Fruit fly (Drosophila melanogaster) whole organism, embryonic: ENCODE measurements around the gene CG33288.

Source experiments
- Adf1 ChIP-seq: fragments of 200-800 bp; sonication (Bioruptor generic); IDR thresholded peaks from 2 replicates; pipeline ENCODE4 v1.3.6; 2022; ENCODE audit warnings: missing biosample characterization, missing genetic modification characterization
- BEAF-32 ChIP-seq: fragments of 200-800 bp; sonication (Bioruptor generic); optimal IDR thresholded peaks from 3 replicates; lab custom pipeline; 2017; ENCODE audit warnings: missing biosample characterization, missing genetic modification characterization, mild to moderate bottlenecking, moderate library complexity, missing genetic modification reagents
- CG11093 ChIP-seq: fragments of 200-800 bp; sonication (Bioruptor generic); IDR thresholded peaks from 3 replicates; pipeline ENCODE4 v1.3.6; 2022; ENCODE audit warnings: missing biosample characterization, missing genetic modification characterization
- CG12391 ChIP-seq: fragments of 200-800 bp; sonication (Bioruptor generic); optimal IDR thresholded peaks from 3 replicates; lab custom pipeline; 2018; ENCODE audit warnings: missing biosample characterization, mild to moderate bottlenecking, missing genetic modification characterization, moderate library complexity
- CG12744 ChIP-seq: fragments of 200-800 bp; sonication (Bioruptor generic); optimal IDR thresholded peaks from 2 replicates; lab custom pipeline; 2016; ENCODE audit warnings: missing biosample characterization, missing genetic modification characterization
- CG14710 ChIP-seq: fragments of 200-800 bp; sonication (Bioruptor generic); optimal IDR thresholded peaks from 3 replicates; lab custom pipeline; 2019; ENCODE audit warnings: missing biosample characterization, mild to moderate bottlenecking, missing genetic modification characterization, moderate library complexity
- CG1602 ChIP-seq: fragments of 200-800 bp; sonication (Bioruptor generic); optimal IDR thresholded peaks from 3 replicates; lab custom pipeline; 2016; ENCODE audit warnings: missing biosample characterization, missing genetic modification characterization
- CG17359 ChIP-seq: fragments of 200-800 bp; sonication (Bioruptor generic); optimal IDR thresholded peaks from 3 replicates; lab custom pipeline; 2018; ENCODE audit warnings: missing biosample characterization, mild to moderate bottlenecking, missing genetic modification characterization, moderate library complexity
- CG17361 ChIP-seq: fragments of 200-800 bp; sonication (Bioruptor generic); IDR thresholded peaks from 3 replicates; pipeline ENCODE4 v1.3.6; 2022; ENCODE audit warnings: missing biosample characterization, missing genetic modification characterization
- CG30020 ChIP-seq: fragments of 200-800 bp; optimal IDR thresholded peaks from 2 replicates; lab custom pipeline; 2019; ENCODE audit warnings: missing biosample characterization, mild to moderate bottlenecking, missing genetic modification characterization, moderate library complexity
- CG33557 ChIP-seq: fragments of 200-800 bp; sonication (Bioruptor generic); optimal IDR thresholded peaks from 2 replicates; lab custom pipeline; 2019; ENCODE audit warnings: missing biosample characterization, mild to moderate bottlenecking, missing genetic modification characterization, moderate library complexity
- CG5245 ChIP-seq: fragments of 200-800 bp; sonication (Bioruptor generic); optimal IDR thresholded peaks from 3 replicates; lab custom pipeline; 2016; ENCODE audit warnings: missing biosample characterization, missing genetic modification characterization
- CG6272 ChIP-seq: fragments of 200-800 bp; sonication (Bioruptor generic); IDR thresholded peaks from 2 replicates; pipeline ENCODE4 v1.3.6; 2022; ENCODE audit warnings: missing biosample characterization, missing genetic modification characterization
- CG6765 ChIP-seq: fragments of 200-800 bp; sonication (Bioruptor generic); optimal IDR thresholded peaks from 3 replicates; lab custom pipeline; 2017; ENCODE audit warnings: missing biosample characterization, mild to moderate bottlenecking, missing genetic modification characterization
- CG9727 ChIP-seq: fragments of 200-800 bp; sonication (Bioruptor generic); optimal IDR thresholded peaks from 3 replicates; lab custom pipeline; 2017; ENCODE audit warnings: missing biosample characterization, mild to moderate bottlenecking, missing genetic modification characterization
- CHES-1-like ChIP-seq: fragments of 200-800 bp; sonication (Bioruptor generic); optimal IDR thresholded peaks from 2 replicates; lab custom pipeline; 2016; ENCODE audit warnings: missing biosample characterization, missing genetic modification characterization
- CTCF ChIP-seq: fragments of 200-800 bp; sonication (Bioruptor generic); optimal IDR thresholded peaks from 2 replicates; lab custom pipeline; 2017; ENCODE audit warnings: missing biosample characterization, mild to moderate bottlenecking, missing genetic modification characterization, moderate library complexity
- Dek ChIP-seq: fragments of 200-800 bp; sonication (Bioruptor generic); optimal IDR thresholded peaks from 3 replicates; lab custom pipeline; 2019; ENCODE audit warnings: missing biosample characterization, mild to moderate bottlenecking, missing genetic modification characterization, moderate library complexity
- Dfd ChIP-seq, 2 experiments: fragments of >200 bp; optimal IDR thresholded peaks; 2 replicates each; lab custom pipeline; 2017; ENCODE audit warnings: missing biosample characterization in 2 of 2, missing genetic modification characterization in 2 of 2
- Dp ChIP-seq: fragments of 200-800 bp; sonication (Bioruptor generic); optimal IDR thresholded peaks from 2 replicates; lab custom pipeline; 2018; ENCODE audit warnings: missing biosample characterization, mild to moderate bottlenecking, missing genetic modification characterization, moderate library complexity
- GATAe ChIP-seq: fragments of 200-800 bp; sonication (Bioruptor generic); conservative IDR thresholded peaks from 2 replicates; pipeline ENCODE4 v1.3.6; 2022; ENCODE audit warnings: missing biosample characterization, missing genetic modification characterization
- Gug ChIP-seq: fragments of 200-800 bp; sonication (Bioruptor generic); IDR thresholded peaks from 4 replicates; pipeline ENCODE4 v1.3.6; 2022; ENCODE audit warnings: missing biosample characterization, missing genetic modification characterization
- MTF-1 ChIP-seq: fragments of 200-800 bp; sonication (Bioruptor generic); optimal IDR thresholded peaks from 2 replicates; lab custom pipeline; 2018; ENCODE audit warnings: missing biosample characterization, mild to moderate bottlenecking, missing genetic modification characterization, borderline replicate concordance
- Max ChIP-seq: fragments of 200-800 bp; sonication (Bioruptor generic); optimal IDR thresholded peaks from 2 replicates; lab custom pipeline; 2016; ENCODE audit warnings: missing biosample characterization, mild to moderate bottlenecking, missing genetic modification characterization
- Med ChIP-seq: fragments of 200-800 bp; sonication (Bioruptor generic); peaks from one replicate; lab custom pipeline; 2016; ENCODE audit warnings: missing biosample characterization, missing genetic modification characterization, mild to moderate bottlenecking, inconsistent platforms, moderate library complexity
- Nf-YA ChIP-seq: fragments of 200-800 bp; sonication (Bioruptor generic); IDR thresholded peaks from 2 replicates; pipeline ENCODE4 v1.3.6; 2022; ENCODE audit warnings: missing biosample characterization, missing genetic modification characterization
- Opbp ChIP-seq: fragments of 200-800 bp; sonication (Bioruptor generic); IDR thresholded peaks from 3 replicates; pipeline ENCODE4 v1.3.6; 2022; ENCODE audit warnings: missing biosample characterization, missing genetic modification characterization; ENCODE audit not compliant: partially characterized antibody
- PHDP ChIP-seq: fragments of 200-800 bp; sonication (Bioruptor generic); optimal IDR thresholded peaks from 3 replicates; lab custom pipeline; 2018; ENCODE audit warnings: missing biosample characterization, mild to moderate bottlenecking, missing genetic modification characterization, moderate library complexity
- Scr ChIP-seq: fragments of 200-800 bp; sonication (Bioruptor generic); IDR thresholded peaks from 2 replicates; pipeline ENCODE4 v1.3.6; 2022; ENCODE audit warnings: missing biosample characterization, missing genetic modification characterization; ENCODE audit not compliant: partially characterized antibody
- Six4 ChIP-seq: fragments of 200-800 bp; sonication (Bioruptor generic); optimal IDR thresholded peaks from 2 replicates; lab custom pipeline; 2016; ENCODE audit warnings: missing biosample characterization, missing genetic modification characterization
- Sry-β ChIP-seq: fragments of 200-800 bp; sonication (Bioruptor generic); optimal IDR thresholded peaks from 2 replicates; lab custom pipeline; 2018; ENCODE audit warnings: missing biosample characterization, mild to moderate bottlenecking, missing genetic modification characterization, moderate library complexity
- ash1 ChIP-seq: fragments of 200-800 bp; sonication (Bioruptor generic); optimal IDR thresholded peaks from 2 replicates; lab custom pipeline; 2018; ENCODE audit warnings: missing biosample characterization, mild to moderate bottlenecking, missing genetic modification characterization
- bowl ChIP-seq: fragments of 200-800 bp; sonication (Bioruptor generic); IDR thresholded peaks from 2 replicates; pipeline ENCODE4 v1.3.6; 2022; ENCODE audit warnings: missing biosample characterization, missing genetic modification characterization
- br ChIP-seq: fragments of >200 bp; optimal IDR thresholded peaks from 2 replicates; lab custom pipeline; 2017
- chn ChIP-seq: fragments of 200-800 bp; sonication (Bioruptor generic); optimal IDR thresholded peaks from 2 replicates; lab custom pipeline; 2016; ENCODE audit warnings: missing biosample characterization, missing genetic modification characterization
- crp ChIP-seq, 2 experiments: fragments of 200-800 bp; sonication (Bioruptor generic); optimal IDR thresholded peaks; 2 replicates in 1 of 2; 3 replicates in 1 of 2; lab custom pipeline; 2017; ENCODE audit warnings: missing biosample characterization in 2 of 2, missing genetic modification characterization in 2 of 2, mild to moderate bottlenecking in 1 of 2, moderate library complexity in 1 of 2
- dm ChIP-seq: fragments of 200-800 bp; sonication (Bioruptor generic); optimal IDR thresholded peaks from 3 replicates; lab custom pipeline; 2016; ENCODE audit warnings: missing biosample characterization, missing genetic modification characterization
- eyg ChIP-seq: fragments of 200-800 bp; sonication (Bioruptor generic); optimal IDR thresholded peaks from 3 replicates; lab custom pipeline; 2016; ENCODE audit warnings: missing biosample characterization, missing genetic modification characterization
- ham ChIP-seq: fragments of 200-800 bp; sonication (Bioruptor generic); IDR thresholded peaks from 2 replicates; pipeline ENCODE4 v1.3.6; 2022; ENCODE audit warnings: missing biosample characterization, missing genetic modification characterization
- hkb ChIP-seq, 2 experiments: fragments of 200-800 bp in 1 of 2; fragments of >200 bp in 1 of 2; sonication (Bioruptor generic) in 1 of 2; IDR thresholded peaks in 1 of 2; optimal IDR thresholded peaks in 1 of 2; 2 replicates each; pipeline versions ENCODE4 v1.3.6 to Lab custom; 2017 to 2022; ENCODE audit warnings: missing biosample characterization in 1 of 2, missing genetic modification characterization in 1 of 2
- jing ChIP-seq: fragments of 200-800 bp; sonication (Bioruptor generic); optimal IDR thresholded peaks from 2 replicates; lab custom pipeline; 2018; ENCODE audit warnings: missing biosample characterization, mild to moderate bottlenecking, missing genetic modification characterization
- odd ChIP-seq: fragments of 200-800 bp; sonication (Bioruptor generic); optimal IDR thresholded peaks from 2 replicates; lab custom pipeline; 2017; ENCODE audit warnings: missing biosample characterization, mild to moderate bottlenecking, missing genetic modification characterization
- pho ChIP-seq: fragments of 200-800 bp; sonication (Bioruptor generic); optimal IDR thresholded peaks from 2 replicates; lab custom pipeline; 2016; ENCODE audit warnings: missing biosample characterization, missing genetic modification characterization
- pnt ChIP-seq: fragments of 200-800 bp; sonication (Bioruptor generic); optimal IDR thresholded peaks from 3 replicates; lab custom pipeline; 2016; ENCODE audit warnings: missing biosample characterization, missing genetic modification characterization
- pros ChIP-seq: fragments of 200-800 bp; sonication (Bioruptor generic); optimal IDR thresholded peaks from 3 replicates; lab custom pipeline; 2019; ENCODE audit warnings: missing biosample characterization, mild to moderate bottlenecking, missing genetic modification characterization, moderate library complexity
- pum ChIP-seq: fragments of 200-800 bp; sonication (Bioruptor generic); optimal IDR thresholded peaks from 2 replicates; lab custom pipeline; 2016; ENCODE audit warnings: missing biosample characterization, missing genetic modification characterization
- pzg ChIP-seq: fragments of 200-800 bp; sonication (Bioruptor generic); optimal IDR thresholded peaks from 3 replicates; lab custom pipeline; 2018; ENCODE audit warnings: missing biosample characterization, mild to moderate bottlenecking, missing genetic modification characterization, moderate library complexity
- ranshi ChIP-seq: fragments of 200-800 bp; sonication (Bioruptor generic); IDR thresholded peaks from 2 replicates; pipeline ENCODE4 v1.3.6; 2022; ENCODE audit warnings: missing biosample characterization, missing genetic modification characterization
- tll ChIP-seq, 2 experiments: fragments of 200-800 bp in 1 of 2; fragments of >200 bp in 1 of 2; sonication (Bioruptor generic) in 1 of 2; optimal IDR thresholded peaks; 2 replicates each; lab custom pipeline; 2017 to 2019; ENCODE audit warnings: missing biosample characterization in 2 of 2, missing genetic modification characterization in 2 of 2, mild to moderate bottlenecking in 1 of 2, moderate library complexity in 1 of 2
- z ChIP-seq: fragments of 200-800 bp; sonication (Bioruptor generic); IDR thresholded peaks from 3 replicates; pipeline ENCODE4 v1.3.6; 2022; ENCODE audit warnings: missing biosample characterization, missing genetic modification characterization

Gene CG33288

DNA sequence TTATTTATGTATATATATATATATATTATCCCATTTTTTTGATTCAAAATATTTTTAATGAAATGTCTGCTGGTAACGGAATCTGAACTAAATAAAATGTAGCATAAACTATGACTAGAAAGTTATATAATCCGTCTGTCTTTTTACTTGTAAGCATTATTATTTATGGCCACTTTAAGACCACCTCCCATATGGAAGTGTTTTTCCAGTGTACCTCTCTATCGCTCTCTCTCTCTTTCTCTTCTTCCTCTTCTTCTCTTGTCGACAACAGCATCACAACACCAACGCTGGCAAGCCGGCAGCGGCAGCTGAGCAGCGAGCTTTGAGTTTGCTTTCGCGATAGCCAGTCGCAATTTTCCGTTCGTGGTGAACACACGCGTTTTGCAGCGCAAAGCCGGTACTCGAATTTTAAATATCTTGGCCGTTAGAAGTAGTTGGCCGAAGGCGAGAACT lies 45.4 kb upstream of the CG33288 start, which contains the start of gene rgn (continued):
- peak; percentile 54 for TF ChIP-seq pnt (GFP tag; lab: Kevin White, UChicago)
- TF ChIP-seq CG9727 (GFP tag; lab: Kevin White, UChicago): peak; percentile 83
- 0 out of 2 replicates have a peak, but pooled peaks have one; percentile 25 for TF ChIP-seq Nf-YA
- no peak for TF ChIP-seq z (GFP tag; lab: Robert Waterston, UW)
- peak; percentile 71 for TF ChIP-seq pho (GFP tag; lab: Kevin White, UChicago)
- TF ChIP-seq CG12391 (tag; lab: Kevin White, UChicago): peak; percentile 77
- no peak; the same call in 2 of the 3 replicates for TF ChIP-seq Opbp (GFP tag; lab: Robert Waterston, UW)
- peak; percentile 67 for TF ChIP-seq CG1602 (GFP tag; lab: Kevin White, UChicago)
- TF ChIP-seq odd: peak; percentile 69
- TF ChIP-seq ash1 (GFP tag; lab: Kevin White, UChicago): no peak
- TF ChIP-seq CG6272: peak; percentile 47; the same call in 1 of the 2 replicates
- peak; percentile 44 for TF ChIP-seq pum (GFP tag; lab: Kevin White, UChicago)
- 0 out of 2 replicates have a peak, but pooled peaks have one; percentile 45 for TF ChIP-seq ham (GFP tag; lab: Robert Waterston, UW)
- TF ChIP-seq Sry-β: no peak
- no peak for TF ChIP-seq tll (GFP tag; optimal IDR thresholded peaks at IDR 0.05; lab: Kevin White, UChicago)
- peak; percentile 47 for TF ChIP-seq CHES-1-like (GFP tag; lab: Kevin White, UChicago)
- no peak for TF ChIP-seq bowl (GFP tag; lab: Robert Waterston, UW)
- TF ChIP-seq dm (GFP tag; lab: Kevin White, UChicago): peak; percentile 10
- TF ChIP-seq CG12744: no peak
- TF ChIP-seq jing (GFP tag; lab: Kevin White, UChicago): peak; percentile 42
- peak; percentile 75 for TF ChIP-seq CG6765 (GFP tag; lab: Kevin White, UChicago)
- TF ChIP-seq pzg: no peak
- peak; percentile 94 for TF ChIP-seq Med (GFP tag; lab: Kevin White, UChicago)
- TF ChIP-seq br (lab: Kevin White, UChicago): no peak
- TF ChIP-seq pros (GFP tag; lab: Kevin White, UChicago): no peak
- peak; percentile 70 for TF ChIP-seq CG17359 (tag; lab: Kevin White, UChicago)
- peak; percentile 64 for TF ChIP-seq eyg
- TF ChIP-seq Adf1 (GFP tag; lab: Robert Waterston, UW): peak; percentile 76
- TF ChIP-seq chn (GFP tag; lab: Kevin White, UChicago): no peak
- no peak for TF ChIP-seq BEAF-32 (GFP tag; lab: Kevin White, UChicago)
- TF ChIP-seq CG33557: no peak
- TF ChIP-seq Gug (GFP tag; lab: Robert Waterston, UW): peak; percentile 63; the same call in 1 of the 4 replicates
- peak; percentile 74 for TF ChIP-seq Dek
- no peak for TF ChIP-seq MTF-1 (GFP tag; lab: Kevin White, UChicago)
- peak; percentile 64; the same call in 1 of the 2 replicates for TF ChIP-seq ranshi (GFP tag; lab: Robert Waterston, UW)
- TF ChIP-seq Max (GFP tag; lab: Kevin White, UChicago): peak; percentile 22
- peak; percentile 87 for TF ChIP-seq CG17361 (GFP tag; lab: Robert Waterston, UW)
- TF ChIP-seq CG5245: peak; percentile 35
- no peak for TF ChIP-seq hkb (optimal IDR thresholded peaks at IDR 0.05; lab: Kevin White, UChicago)
- TF ChIP-seq hkb (GFP tag; IDR thresholded peaks at IDR 0.05; lab: Robert Waterston, UW): peak; percentile 78
- TF ChIP-seq Six4 (GFP tag; lab: Kevin White, UChicago): peak; percentile 31
- no peak for TF ChIP-seq Scr (GFP tag; lab: Robert Waterston, UW)
- TF ChIP-seq CG11093: peak; percentile 46; the same call in 1 of the 3 replicates
- TF ChIP-seq Dfd (GFP tag; optimal IDR thresholded peaks at IDR 0.05; lab: Kevin White, UChicago): no peak
- TF ChIP-seq crp (GFP tag; optimal IDR thresholded peaks at IDR 0.05; lab: Kevin White, UChicago): peak in 1 of 2 experiments; percentile 3
- TF ChIP-seq CG14710 (tag; lab: Kevin White, UChicago): no peak
- no peak for TF ChIP-seq Dp (GFP tag; lab: Kevin White, UChicago)
- peak; percentile 1 for TF ChIP-seq CTCF
- peak; percentile 86 for TF ChIP-seq PHDP (tag; lab: Kevin White, UChicago)
- TF ChIP-seq GATAe (GFP tag; lab: Robert Waterston, UW): peak; percentile 43; the same call in 1 of the 2 replicates
- no peak for TF ChIP-seq CG30020
